Fruit fly (Drosophila melanogaster) whole organism, wandering third instar larva: Measurements from ENCODE around the gene side.

Experiments
- Abd-B ChIP-seq: fragments of >200 bp; optimal IDR thresholded peaks from 2 replicates; lab custom pipeline; 2017; ENCODE audit warnings: missing biosample characterization, missing genetic modification characterization
- N ChIP-seq: fragments of >200 bp; optimal IDR thresholded peaks from 2 replicates; lab custom pipeline; 2018; ENCODE audit warnings: missing biosample characterization, missing external identifiers, missing genetic modification characterization
- Sp1 ChIP-seq: fragments of 200-800 bp; sonication (Bioruptor generic); optimal IDR thresholded peaks from 3 replicates; lab custom pipeline; 2019; ENCODE audit warnings: missing biosample characterization, mild to moderate bottlenecking, missing genetic modification characterization, moderate library complexity
- br ChIP-seq: fragments of 200-800 bp; sonication (Bioruptor generic); optimal IDR thresholded peaks from 2 replicates; lab custom pipeline; 2016; ENCODE audit warnings: missing biosample characterization, missing genetic modification characterization
- h ChIP-seq: fragments of 200-800 bp; sonication (Bioruptor generic); optimal IDR thresholded peaks from 3 replicates; lab custom pipeline; 2016; ENCODE audit warnings: missing biosample characterization, mild to moderate bottlenecking, missing genetic modification characterization
- psq ChIP-seq: fragments of 200-800 bp; sonication (Bioruptor generic); optimal IDR thresholded peaks from 3 replicates; lab custom pipeline; 2017; ENCODE audit warnings: missing biosample characterization, mild to moderate bottlenecking, missing genetic modification characterization, moderate library complexity

DNA sequence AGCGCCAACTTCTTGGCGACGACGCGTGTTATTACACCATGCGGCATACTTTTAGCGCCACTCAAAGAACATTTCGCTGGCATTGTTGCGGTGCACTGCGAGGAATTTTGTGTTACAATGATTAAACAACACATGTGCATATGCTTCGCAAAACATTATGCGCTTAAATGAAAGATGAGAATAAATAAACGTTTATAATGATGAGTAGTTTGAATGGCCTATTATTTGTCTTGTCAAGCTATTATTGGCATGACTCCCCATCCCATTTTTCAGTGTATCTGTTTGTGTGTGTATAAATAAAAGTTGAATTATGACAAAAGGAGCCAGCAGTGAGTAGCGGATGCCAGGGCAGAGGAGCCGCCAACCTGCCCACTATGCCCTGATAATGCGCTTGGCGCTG is 15.5 kb downstream of the side start:
- TF ChIP-seq psq (no peak), N (GFP tag; lab: Kevin White, UChicago) (no peak), br (GFP tag; lab: Kevin White, UChicago) (no peak), h (GFP tag; lab: Kevin White, UChicago) (no peak), Sp1 (GFP tag; lab: Kevin White, UChicago) (no peak), Abd-B (GFP tag; lab: Kevin White, UChicago) (no peak)
